Fruit fly (Drosophila melanogaster) S2 (cell line): ENCODE results near the gene scpr-A.

Experiments used
- CG8478 ChIP-seq: fragments of >200 bp; optimal IDR thresholded peaks from 2 replicates; lab custom pipeline; 2018
- CTCF ChIP-seq, 2 experiments: fragments of >200 bp; optimal IDR thresholded peaks; 2 replicates each; lab custom pipeline; 2018

dm6 chr3R:11197389-11197716, 43.6 kb upstream of the scpr-A start, which contains the start of gene cu:
- no peak for TF ChIP-seq CG8478 (lab: Kevin White, UChicago)
- TF ChIP-seq CTCF (optimal IDR thresholded peaks at IDR 0.05; lab: Kevin White, UChicago) = no peak
